Worm (Caenorhabditis elegans) whole organism, L2 larva: ENCODE results near the gene sulp-4.

Source experiments
- alr-1 ChIP-seq: fragments of 150-350 bp; optimal IDR thresholded peaks from 2 replicates; lab custom pipeline; 2014; ENCODE audit warnings: missing biosample characterization, missing genetic modification characterization
- ceh-16 ChIP-seq: fragments of 150-350 bp; optimal IDR thresholded peaks from 2 replicates; lab custom pipeline; 2014; ENCODE audit warnings: missing biosample characterization, missing genetic modification characterization

- TF ChIP-seq ceh-16 = no peak
- TF ChIP-seq alr-1 (tag; lab: Kevin White, UChicago) = no peak
Measured at ce11 chrV:11905977-11906376, 30.8 kb downstream of the sulp-4 start.
